Worm (Caenorhabditis elegans) whole organism, L4 larva: ENCODE data around the gene ram-5.

ENCODE experiments used
- D1046.2 ChIP-seq: fragments of 200-800 bp; sonication (Bioruptor generic); IDR thresholded peaks from 2 replicates; pipeline ENCODE4 v1.3.6; 2022; ENCODE audit warnings: missing genetic modification characterization, missing compliant biosample characterization
- F10B5.3 ChIP-seq: sonication (generic microtip); optimal IDR thresholded peaks from 2 replicates; lab custom pipeline; 2016; ENCODE audit warnings: mild to moderate bottlenecking, missing genetic modification characterization, missing compliant biosample characterization
- F26F4.8 ChIP-seq: fragments of 200-800 bp; sonication (Bioruptor generic); conservative IDR thresholded peaks from 2 replicates; pipeline ENCODE4 v1.3.6; 2022; ENCODE audit warnings: missing genetic modification characterization, missing compliant biosample characterization
- F37D6.2 ChIP-seq: sonication (generic microtip); optimal IDR thresholded peaks from 2 replicates; lab custom pipeline; 2016; ENCODE audit warnings: mild to moderate bottlenecking, missing genetic modification characterization, missing compliant biosample characterization
- T20F7.1 ChIP-seq: fragments of 200-800 bp; sonication (Bioruptor generic); optimal IDR thresholded peaks from 2 replicates; lab custom pipeline; 2018; ENCODE audit warnings: mild to moderate bottlenecking, missing genetic modification characterization, missing compliant biosample characterization
- T26A8.4 ChIP-seq: fragments of 200-800 bp; sonication (Bioruptor generic); IDR thresholded peaks from 2 replicates; pipeline ENCODE4 v1.3.6; 2022; ENCODE audit warnings: missing genetic modification characterization, missing compliant biosample characterization
- Y48G9A.11 ChIP-seq: fragments of 200-800 bp; sonication (Bioruptor generic); IDR thresholded peaks from 2 replicates; pipeline ENCODE4 v1.3.6; 2022; ENCODE audit warnings: missing genetic modification reagents, missing genetic modification characterization, missing compliant biosample characterization
- Y75B8A.6 ChIP-seq: fragments of 200-800 bp; sonication (Bioruptor generic); IDR thresholded peaks from 2 replicates; pipeline ENCODE4 v1.3.6; 2022; ENCODE audit warnings: missing genetic modification reagents, missing genetic modification characterization, missing compliant biosample characterization
- ZK546.5 ChIP-seq, 2 experiments: sonication (generic microtip); optimal IDR thresholded peaks; 2 replicates each; lab custom pipeline; 2017; ENCODE audit warnings: missing biosample characterization in 2 of 2, missing genetic modification characterization in 2 of 2
- aha-1 ChIP-seq: fragments of 150-350 bp; peaks from one replicate; lab custom pipeline; 2014; ENCODE audit warnings: missing biosample characterization, missing genetic modification characterization
- ceh-20 ChIP-seq: fragments of 200-800 bp; sonication (Bioruptor generic); IDR thresholded peaks from 2 replicates; pipeline ENCODE4 v1.3.6; 2022; ENCODE audit warnings: missing genetic modification reagents, missing genetic modification characterization, missing compliant biosample characterization
- ceh-28 ChIP-seq: fragments of 150-350 bp; optimal IDR thresholded peaks from 2 replicates; lab custom pipeline; 2014; ENCODE audit warnings: missing biosample characterization, missing genetic modification reagents, missing genetic modification characterization
- ces-1 ChIP-seq: fragments of 150-350 bp; sonication (generic microtip); optimal IDR thresholded peaks from 4 replicates; lab custom pipeline; 2014; ENCODE audit warnings: missing biosample characterization, missing genetic modification reagents, missing genetic modification characterization
- daf-12 ChIP-seq: fragments of 150-350 bp; optimal IDR thresholded peaks from 2 replicates; lab custom pipeline; 2014; ENCODE audit warnings: missing biosample characterization, missing genetic modification reagents, missing genetic modification characterization
- daf-16 ChIP-seq, 3 experiments: sonication (generic microtip); optimal IDR thresholded peaks; 2 replicates each; lab custom pipeline; 2016 to 2017; ENCODE audit warnings: missing genetic modification characterization in 3 of 3, missing genetic modification reagents in 3 of 3, mild to moderate bottlenecking in 2 of 3, missing compliant biosample characterization in 2 of 3, missing biosample characterization in 1 of 3, moderate library complexity in 1 of 3
- dmd-8 ChIP-seq: fragments of 200-800 bp; sonication (Bioruptor generic); IDR thresholded peaks from 2 replicates; pipeline ENCODE4 v1.3.6; 2022; ENCODE audit warnings: missing genetic modification characterization, missing compliant biosample characterization
- egl-27 ChIP-seq: sonication (generic microtip); optimal IDR thresholded peaks from 3 replicates; lab custom pipeline; 2017; ENCODE audit warnings: missing biosample characterization, missing genetic modification reagents, missing genetic modification characterization
- fkh-10 ChIP-seq: fragments of 150-350 bp; optimal IDR thresholded peaks from 2 replicates; lab custom pipeline; 2014; ENCODE audit warnings: missing biosample characterization, missing genetic modification reagents, missing genetic modification characterization
- gei-8 ChIP-seq: fragments of 200-800 bp; sonication (Bioruptor generic); optimal IDR thresholded peaks from 2 replicates; lab custom pipeline; 2018; ENCODE audit warnings: mild to moderate bottlenecking, missing genetic modification characterization, missing compliant biosample characterization
- hif-1 ChIP-seq, 2 experiments: sonication (generic microtip); optimal IDR thresholded peaks; 2 replicates each; lab custom pipeline; 2016 to 2017; ENCODE audit warnings: missing compliant biosample characterization in 2 of 2, missing genetic modification characterization in 2 of 2, missing genetic modification reagents in 2 of 2, missing genotype in 2 of 2, mild to moderate bottlenecking in 1 of 2
- hlh-30 ChIP-seq: sonication (generic microtip); optimal IDR thresholded peaks from 2 replicates; lab custom pipeline; 2017; ENCODE audit warnings: antibody characterized with exemption, mild to moderate bottlenecking, missing genetic modification characterization, missing compliant biosample characterization; ENCODE audit not compliant: insufficient read depth
- jun-1 ChIP-seq: fragments of 150-350 bp; optimal IDR thresholded peaks from 2 replicates; lab custom pipeline; 2014; ENCODE audit warnings: missing biosample characterization, missing genetic modification reagents, missing genetic modification characterization
- lim-7 ChIP-seq: fragments of 200-800 bp; sonication (Bioruptor generic); IDR thresholded peaks from 2 replicates; pipeline ENCODE4 v1.3.6; 2022; ENCODE audit warnings: missing genetic modification characterization, missing compliant biosample characterization
- lin-1 ChIP-seq: fragments of 200-800 bp; sonication (Bioruptor generic); IDR thresholded peaks from 2 replicates; pipeline ENCODE4 v1.3.6; 2022; ENCODE audit warnings: missing genetic modification reagents, missing genetic modification characterization, missing compliant biosample characterization
- lin-39 ChIP-seq: fragments of 150-350 bp; optimal IDR thresholded peaks from 2 replicates; lab custom pipeline; 2014; ENCODE audit warnings: missing biosample characterization, missing genetic modification reagents, missing genetic modification characterization
- mdl-1 ChIP-seq, 2 experiments: fragments of 150-350 bp in 1 of 2; sonication (generic microtip) in 1 of 2; optimal IDR thresholded peaks; 2 replicates each; lab custom pipeline; 2014 to 2017; ENCODE audit warnings: missing biosample characterization in 2 of 2, missing genetic modification characterization in 2 of 2
- mdt-29 ChIP-seq: fragments of 200-800 bp; sonication (Bioruptor generic); IDR thresholded peaks from 2 replicates; pipeline ENCODE4 v1.3.6; 2022; ENCODE audit warnings: missing genetic modification reagents, missing genetic modification characterization, missing compliant biosample characterization
- mxl-2 ChIP-seq: fragments of 200-800 bp; sonication (Bioruptor generic); conservative IDR thresholded peaks from 2 replicates; pipeline ENCODE4 v1.3.6; 2022; ENCODE audit warnings: missing genetic modification reagents, missing genetic modification characterization, missing compliant biosample characterization
- mxl-3 ChIP-seq: fragments of 200-800 bp; sonication (Bioruptor generic); optimal IDR thresholded peaks from 2 replicates; lab custom pipeline; 2018; ENCODE audit warnings: mild to moderate bottlenecking, missing genetic modification characterization, missing compliant biosample characterization
- nhr-102 ChIP-seq: sonication (generic microtip); optimal IDR thresholded peaks from 2 replicates; lab custom pipeline; 2016; ENCODE audit warnings: mild to moderate bottlenecking, missing genetic modification characterization, moderate library complexity, missing compliant biosample characterization
- nhr-11 ChIP-seq: fragments of 150-350 bp; optimal IDR thresholded peaks from 2 replicates; lab custom pipeline; 2014; ENCODE audit warnings: missing biosample characterization, missing genetic modification characterization
- nhr-111 ChIP-seq: fragments of 200-800 bp; sonication (Bioruptor generic); optimal IDR thresholded peaks from 2 replicates; lab custom pipeline; 2018; ENCODE audit warnings: mild to moderate bottlenecking, missing genetic modification characterization, missing compliant biosample characterization
- nhr-237 ChIP-seq: sonication (generic microtip); optimal IDR thresholded peaks from 2 replicates; lab custom pipeline; 2017; ENCODE audit warnings: missing biosample characterization, missing genetic modification characterization
- nhr-41 ChIP-seq: fragments of 200-800 bp; sonication (Bioruptor generic); IDR thresholded peaks from 2 replicates; pipeline ENCODE4 v1.3.6; 2022; ENCODE audit warnings: missing genetic modification reagents, missing genetic modification characterization, missing compliant biosample characterization
- nhr-42 ChIP-seq: fragments of 200-800 bp; sonication (Bioruptor generic); IDR thresholded peaks from 2 replicates; pipeline ENCODE4 v1.3.6; 2022; ENCODE audit warnings: missing genetic modification characterization, missing compliant biosample characterization
- pha-4 ChIP-seq, 2 experiments: fragments of 150-350 bp in 1 of 2; fragments of 200-800 bp in 1 of 2; sonication (Bioruptor generic) in 1 of 2; IDR thresholded peaks in 1 of 2; optimal IDR thresholded peaks in 1 of 2; 2 replicates each; pipeline versions ENCODE4 v1.3.6 to Lab custom; 2014 to 2022; ENCODE audit warnings: missing genetic modification characterization in 2 of 2, missing genetic modification reagents in 2 of 2, missing biosample characterization in 1 of 2, missing compliant biosample characterization in 1 of 2
- php-3 ChIP-seq: fragments of 200-800 bp; sonication (Bioruptor generic); IDR thresholded peaks from 2 replicates; pipeline ENCODE4 v1.3.6; 2022; ENCODE audit warnings: missing genetic modification reagents, missing genetic modification characterization, missing compliant biosample characterization
- pqm-1 ChIP-seq: sonication (generic microtip); optimal IDR thresholded peaks from 2 replicates; lab custom pipeline; 2017; ENCODE audit warnings: missing biosample characterization, missing genetic modification characterization
- rbr-2 ChIP-seq: sonication (generic microtip); optimal IDR thresholded peaks from 2 replicates; lab custom pipeline; 2016; ENCODE audit warnings: missing genotype, missing genetic modification characterization, missing compliant biosample characterization
- sdz-12 ChIP-seq: fragments of 200-800 bp; sonication (Bioruptor generic); optimal IDR thresholded peaks from 2 replicates; lab custom pipeline; 2018; ENCODE audit warnings: mild to moderate bottlenecking, missing genetic modification characterization, missing compliant biosample characterization
- skn-1 ChIP-seq: fragments of 150-350 bp; optimal IDR thresholded peaks from 2 replicates; lab custom pipeline; 2014; ENCODE audit warnings: missing biosample characterization, missing genetic modification characterization
- snpc-1.2 ChIP-seq: fragments of 200-800 bp; sonication (Bioruptor generic); IDR thresholded peaks from 2 replicates; pipeline ENCODE4 v1.3.6; 2022; ENCODE audit warnings: missing genetic modification reagents, missing genetic modification characterization, missing compliant biosample characterization
- snpc-4 ChIP-seq: fragments of 150-350 bp; optimal IDR thresholded peaks from 2 replicates; lab custom pipeline; 2014; ENCODE audit warnings: missing biosample characterization, missing genetic modification characterization
- tag-97 ChIP-seq: fragments of 200-800 bp; sonication (Bioruptor generic); IDR thresholded peaks from 2 replicates; pipeline ENCODE4 v1.3.6; 2022; ENCODE audit warnings: missing genetic modification characterization, missing compliant biosample characterization
- tra-1 ChIP-seq: fragments of 200-800 bp; sonication (Bioruptor generic); IDR thresholded peaks from 2 replicates; pipeline ENCODE4 v1.3.6; 2022; ENCODE audit warnings: missing genetic modification reagents, missing genetic modification characterization, missing compliant biosample characterization
- unc-130 ChIP-seq: sonication (generic microtip); optimal IDR thresholded peaks from 2 replicates; lab custom pipeline; 2016; ENCODE audit warnings: missing genetic modification reagents, missing genetic modification characterization, missing compliant biosample characterization
- zag-1 ChIP-seq: fragments of 150-350 bp; optimal IDR thresholded peaks from 2 replicates; lab custom pipeline; 2014; ENCODE audit warnings: missing biosample characterization, missing genetic modification characterization
- zfp-3 ChIP-seq: fragments of 200-800 bp; sonication (Bioruptor generic); conservative IDR thresholded peaks from 2 replicates; pipeline ENCODE4 v1.3.6; 2022; ENCODE audit warnings: missing genetic modification reagents, missing genetic modification characterization, missing compliant biosample characterization

Gene ram-5

DNA sequence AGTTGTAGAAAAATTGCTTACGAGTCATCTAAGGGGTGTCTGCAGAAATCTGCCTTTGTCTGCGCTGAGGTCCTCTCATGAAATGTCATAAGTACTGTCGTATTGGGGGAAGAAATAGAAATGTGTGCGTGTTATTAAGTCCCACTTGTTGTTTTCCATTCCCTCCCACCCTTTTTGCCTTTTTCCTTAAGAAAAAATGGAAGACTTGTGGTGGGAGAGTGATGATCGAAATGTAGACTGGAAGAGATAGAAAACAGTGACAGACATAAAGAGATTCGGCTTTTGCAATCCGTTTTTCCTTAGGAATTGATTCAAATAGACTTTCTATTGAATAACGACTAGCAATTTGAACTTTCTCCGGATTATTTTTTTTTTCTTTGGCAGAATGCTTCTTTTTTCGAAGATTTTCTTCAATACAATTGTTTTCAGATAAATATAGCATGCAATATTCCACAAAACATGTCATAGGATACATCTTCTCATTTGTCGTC lies at the start of gene ram-5:
Gene ram-5 (plus strand): TSS at position 441 of the 491 bp plus-strand sequence.
- no peak for TF ChIP-seq nhr-41
- no peak for TF ChIP-seq snpc-1.2 (GFP tag; lab: Robert Waterston, UW)
- no peak for TF ChIP-seq jun-1
- peak; percentile 95 for TF ChIP-seq aha-1 (tag; lab: Kevin White, UChicago)
- no peak for TF ChIP-seq nhr-237 (tag; lab: Kevin White, UChicago)

- no peak for TF ChIP-seq D1046.2 (GFP tag; lab: Robert Waterston, UW)
- TF ChIP-seq nhr-11 (tag; lab: Kevin White, UChicago), result no peak
- no peak for TF ChIP-seq mxl-3 (GFP tag; lab: Kevin White, UChicago)
- TF ChIP-seq dmd-8 (GFP tag; lab: Robert Waterston, UW), result no peak
- peak in 1 of 2 experiments; percentile 93 for TF ChIP-seq daf-16 (GFP tag; optimal IDR thresholded peaks at IDR 0.05; lab: Kevin White, UChicago)
- peak; percentile 65 for TF ChIP-seq daf-16 (tag; optimal IDR thresholded peaks at IDR 0.05; lab: Kevin White, UChicago)
- no peak for TF ChIP-seq F26F4.8 (GFP tag; lab: Robert Waterston, UW)
- TF ChIP-seq hlh-30, result peak; percentile 24
- TF ChIP-seq zfp-3 (GFP tag; lab: Robert Waterston, UW), result no peak
- TF ChIP-seq daf-12, result no peak
- TF ChIP-seq ceh-20 (GFP tag; lab: Robert Waterston, UW), result 0 out of 2 replicates have a peak, but pooled peaks have one; percentile 9
- no peak for TF ChIP-seq egl-27 (tag; lab: Kevin White, UChicago)
- TF ChIP-seq nhr-42 (GFP tag; lab: Robert Waterston, UW), result no peak
- no peak for TF ChIP-seq F10B5.3 (tag; lab: Kevin White, UChicago)
- no peak for TF ChIP-seq Y48G9A.11 (GFP tag; lab: Robert Waterston, UW)
- TF ChIP-seq T26A8.4 (GFP tag; lab: Robert Waterston, UW), result no peak
- peak in 1 of 2 experiments; percentile 62 for TF ChIP-seq mdl-1 (tag; optimal IDR thresholded peaks at IDR 0.05; lab: Kevin White, UChicago)
- peak in 1 of 2 experiments; percentile 24 for TF ChIP-seq hif-1 (tag; optimal IDR thresholded peaks at IDR 0.05; lab: Kevin White, UChicago)
- TF ChIP-seq fkh-10 (GFP tag; lab: Kevin White, UChicago), result no peak
- TF ChIP-seq ZK546.5 (tag; optimal IDR thresholded peaks at IDR 0.05; lab: Kevin White, UChicago), result no peak
- TF ChIP-seq tag-97, result no peak
- TF ChIP-seq lim-7, result no peak
- TF ChIP-seq Y75B8A.6 (GFP tag; lab: Robert Waterston, UW), result peak; percentile 51; the same call in 1 of the 2 replicates
- peak; percentile 86 for TF ChIP-seq lin-1 (GFP tag; lab: Robert Waterston, UW)
- no peak for TF ChIP-seq mxl-2 (GFP tag; lab: Robert Waterston, UW)
- no peak for TF ChIP-seq lin-39 (tag; lab: Kevin White, UChicago)
- TF ChIP-seq F37D6.2 (tag; lab: Kevin White, UChicago), result no peak
- TF ChIP-seq sdz-12 (GFP tag; lab: Kevin White, UChicago), result no peak
- TF ChIP-seq snpc-4, result no peak
- TF ChIP-seq ceh-28, result no peak
- peak; percentile 99 for TF ChIP-seq php-3 (GFP tag; lab: Robert Waterston, UW)
- no peak for TF ChIP-seq nhr-111
- TF ChIP-seq zag-1 (tag; lab: Kevin White, UChicago), result no peak
- TF ChIP-seq pqm-1 (tag; lab: Kevin White, UChicago), result peak; percentile 69
- no peak for TF ChIP-seq skn-1 (tag; lab: Kevin White, UChicago)
- no peak for TF ChIP-seq ces-1 (GFP tag; lab: Kevin White, UChicago)
- peak; percentile 54 for TF ChIP-seq T20F7.1 (GFP tag; lab: Kevin White, UChicago)
- peak; percentile 72 for TF ChIP-seq pha-4 (GFP tag; IDR thresholded peaks at IDR 0.05; lab: Robert Waterston, UW)
- no peak for TF ChIP-seq pha-4 (tag; optimal IDR thresholded peaks at IDR 0.05; lab: Kevin White, UChicago)
- no peak for TF ChIP-seq mdt-29 (GFP tag; lab: Robert Waterston, UW)
- peak; percentile 94 for TF ChIP-seq nhr-102 (tag; lab: Kevin White, UChicago)
- TF ChIP-seq rbr-2, result no peak
- peak; percentile 99 for TF ChIP-seq tra-1 (GFP tag; lab: Robert Waterston, UW)
- TF ChIP-seq unc-130 (GFP tag; lab: Kevin White, UChicago), result no peak
- TF ChIP-seq gei-8 (GFP tag; lab: Kevin White, UChicago), result peak; percentile 94
Measured at ce11 chrX:14500422-14501058, 49.4 kb upstream of the ram-5 start.
